Worm (Caenorhabditis elegans) whole organism, L2 larva: ENCODE measurements around the gene C01G10.14.

ENCODE experiments used
- C34F6.9 ChIP-seq: fragments of 150-350 bp; optimal IDR thresholded peaks from 2 replicates; lab custom pipeline; 2014; ENCODE audit warnings: missing biosample characterization, missing genetic modification characterization
- F13H6.1 ChIP-seq: sonication (generic microtip); optimal IDR thresholded peaks from 2 replicates; lab custom pipeline; 2016; ENCODE audit warnings: missing genetic modification characterization, missing compliant biosample characterization
- R02D3.7 ChIP-seq: fragments of 150-350 bp; optimal IDR thresholded peaks from 2 replicates; lab custom pipeline; 2014; ENCODE audit warnings: missing biosample characterization, missing genetic modification characterization
- ZK546.5 ChIP-seq: sonication (generic microtip); optimal IDR thresholded peaks from 2 replicates; lab custom pipeline; 2017; ENCODE audit warnings: missing biosample characterization, missing genetic modification characterization
- aly-2 ChIP-seq: fragments of 150-350 bp; optimal IDR thresholded peaks from 2 replicates; lab custom pipeline; 2014; ENCODE audit warnings: missing biosample characterization, missing genetic modification characterization
- ama-1 ChIP-seq: fragments of 150-350 bp; optimal IDR thresholded peaks from 2 replicates; lab custom pipeline; 2018; ENCODE audit warnings: inconsistent platforms
- blmp-1 ChIP-seq: sonication (generic microtip); optimal IDR thresholded peaks from 2 replicates; lab custom pipeline; 2017; ENCODE audit warnings: missing genetic modification characterization, mild to moderate bottlenecking, missing compliant biosample characterization, antibody characterized with exemption, moderate library complexity; ENCODE audit not compliant: insufficient read depth
- crh-2 ChIP-seq: sonication (generic microtip); optimal IDR thresholded peaks from 2 replicates; lab custom pipeline; 2017; ENCODE audit warnings: missing biosample characterization, missing genetic modification characterization
- dmd-4 ChIP-seq: sonication (generic microtip); optimal IDR thresholded peaks from 2 replicates; lab custom pipeline; 2017; ENCODE audit warnings: missing biosample characterization, missing genetic modification characterization
- egl-27 ChIP-seq: sonication (generic microtip); optimal IDR thresholded peaks from 3 replicates; lab custom pipeline; 2017; ENCODE audit warnings: missing biosample characterization, missing genetic modification reagents, missing genetic modification characterization
- elt-3 ChIP-seq: sonication (generic microtip); optimal IDR thresholded peaks from 2 replicates; lab custom pipeline; 2017; ENCODE audit warnings: missing biosample characterization, missing genetic modification characterization
- fos-1 ChIP-seq: fragments of 150-350 bp; optimal IDR thresholded peaks from 2 replicates; lab custom pipeline; 2014; ENCODE audit warnings: missing biosample characterization, missing genetic modification characterization
- lin-11 ChIP-seq: fragments of 150-350 bp; sonication (generic microtip); optimal IDR thresholded peaks from 2 replicates; lab custom pipeline; 2014; ENCODE audit warnings: missing biosample characterization, missing genetic modification characterization, inconsistent platforms, mixed read lengths
- lin-39 ChIP-seq: fragments of 150-350 bp; optimal IDR thresholded peaks from 2 replicates; lab custom pipeline; 2014; ENCODE audit warnings: missing biosample characterization, missing genetic modification reagents, missing genetic modification characterization
- lsy-2 ChIP-seq, 2 experiments: fragments of 150-350 bp in 1 of 2; sonication (generic microtip) in 1 of 2; optimal IDR thresholded peaks; 2 replicates each; lab custom pipeline; 2014 to 2017; ENCODE audit warnings: missing biosample characterization in 2 of 2, missing genetic modification characterization in 2 of 2
- mbf-1 ChIP-seq: sonication (generic microtip); optimal IDR thresholded peaks from 2 replicates; lab custom pipeline; 2017; ENCODE audit warnings: missing biosample characterization, missing genetic modification characterization
- mdl-1 ChIP-seq, 2 experiments: fragments of 150-350 bp in 1 of 2; sonication (generic microtip) in 1 of 2; optimal IDR thresholded peaks; 2 replicates each; lab custom pipeline; 2017; ENCODE audit warnings: missing biosample characterization in 2 of 2, missing genetic modification characterization in 2 of 2
- nhr-10 ChIP-seq: sonication (generic microtip); optimal IDR thresholded peaks from 2 replicates; lab custom pipeline; 2017; ENCODE audit warnings: missing biosample characterization, missing genetic modification characterization
- nhr-11 ChIP-seq: fragments of 150-350 bp; optimal IDR thresholded peaks from 2 replicates; lab custom pipeline; 2014; ENCODE audit warnings: missing biosample characterization, missing genetic modification characterization
- nhr-12 ChIP-seq: fragments of 150-350 bp; optimal IDR thresholded peaks from 2 replicates; lab custom pipeline; 2014; ENCODE audit warnings: missing biosample characterization, missing genetic modification characterization
- nhr-23 ChIP-seq: fragments of 150-350 bp; optimal IDR thresholded peaks from 2 replicates; lab custom pipeline; 2014; ENCODE audit warnings: missing biosample characterization, missing genetic modification reagents, missing genetic modification characterization
- nhr-237 ChIP-seq: fragments of 150-350 bp; optimal IDR thresholded peaks from 2 replicates; lab custom pipeline; 2014; ENCODE audit warnings: missing biosample characterization, missing genetic modification characterization
- nhr-25 ChIP-seq: fragments of 150-350 bp; sonication (generic microtip); optimal IDR thresholded peaks from 3 replicates; lab custom pipeline; 2014; ENCODE audit warnings: missing biosample characterization, missing genetic modification characterization
- nhr-6 ChIP-seq: fragments of 150-350 bp; optimal IDR thresholded peaks from 2 replicates; lab custom pipeline; 2014; ENCODE audit warnings: missing biosample characterization, missing genetic modification characterization
- peb-1 ChIP-seq: fragments of 150-350 bp; optimal IDR thresholded peaks from 2 replicates; lab custom pipeline; 2014; ENCODE audit warnings: missing biosample characterization, missing genetic modification characterization
- sem-4 ChIP-seq: fragments of 150-350 bp; optimal IDR thresholded peaks from 2 replicates; lab custom pipeline; 2014; ENCODE audit warnings: missing biosample characterization, missing genetic modification reagents, missing genetic modification characterization
- sma-9 ChIP-seq, 2 experiments: fragments of 150-350 bp in 1 of 2; sonication (generic microtip) in 1 of 2; optimal IDR thresholded peaks; 2 replicates each; lab custom pipeline; 2014 to 2016; ENCODE audit warnings: missing genetic modification characterization in 2 of 2, mild to moderate bottlenecking in 1 of 2, missing biosample characterization in 1 of 2, missing compliant biosample characterization in 1 of 2, missing genetic modification reagents in 1 of 2, moderate library complexity in 1 of 2
- unc-55 ChIP-seq: fragments of 150-350 bp; sonication (generic microtip); optimal IDR thresholded peaks from 3 replicates; lab custom pipeline; 2014; ENCODE audit warnings: missing biosample characterization, missing genetic modification reagents, missing genetic modification characterization
- unc-62 ChIP-seq: fragments of 150-350 bp; optimal IDR thresholded peaks from 2 replicates; lab custom pipeline; 2014; ENCODE audit warnings: missing biosample characterization, missing genetic modification reagents, missing genetic modification characterization
- ztf-1 ChIP-seq: fragments of 200-800 bp; sonication (Bioruptor generic); conservative IDR thresholded peaks from 2 replicates; pipeline ENCODE4 v1.3.6; 2022; ENCODE audit warnings: missing genetic modification characterization, missing compliant biosample characterization

Gene C01G10.14

DNA sequence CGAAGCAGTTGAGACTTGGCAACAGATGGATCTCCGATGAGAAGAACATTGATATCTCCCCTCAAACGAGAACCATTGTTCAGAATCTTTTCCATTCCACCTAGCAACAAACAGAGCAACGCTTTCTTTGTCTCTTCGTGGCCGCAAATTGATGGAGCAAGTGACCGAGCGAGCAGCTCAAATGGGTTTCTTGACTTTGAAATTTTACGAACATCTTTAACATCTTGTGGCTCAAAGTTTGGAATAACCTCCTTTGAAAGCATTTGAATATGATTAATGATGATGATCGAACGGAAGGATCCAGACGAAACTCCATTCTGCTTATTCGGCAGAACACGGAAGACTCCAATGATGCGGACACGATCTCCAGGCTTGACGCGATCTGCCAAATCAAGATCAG is 47.3 kb downstream of the C01G10.14 start:
- TF ChIP-seq unc-62 (GFP tag; lab: Kevin White, UChicago) = no peak

DNA sequence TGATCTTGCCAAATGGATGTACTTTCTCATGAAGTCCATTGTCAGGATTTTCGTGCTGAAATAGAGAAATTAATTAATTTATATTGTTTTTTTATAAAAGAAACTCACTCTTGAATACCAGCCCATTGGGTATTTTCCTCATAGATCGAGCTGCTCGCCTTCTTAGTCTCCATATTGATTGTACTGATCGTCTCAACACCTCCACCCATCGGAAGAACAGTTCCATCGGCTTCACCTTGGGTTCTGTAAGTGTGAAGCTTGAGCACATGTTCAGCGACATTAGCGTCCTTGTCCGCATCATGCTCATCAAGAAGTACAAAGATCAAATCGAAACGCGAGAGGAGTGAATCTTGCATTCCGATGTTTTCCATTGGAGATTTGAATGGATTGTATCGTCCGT is 48.0 kb downstream of the C01G10.14 start:
- TF ChIP-seq C34F6.9 (tag; lab: Kevin White, UChicago) (no peak), nhr-6 (tag; lab: Kevin White, UChicago) (no peak), mbf-1 (tag; lab: Kevin White, UChicago) (no peak), lin-11 (tag; lab: Kevin White, UChicago) (no peak), nhr-25 (tag; lab: Kevin White, UChicago) (no peak), unc-55 (no peak), sma-9 (GFP tag; optimal IDR thresholded peaks at IDR 0.05; lab: Kevin White, UChicago) (no peak), sma-9 (tag; optimal IDR thresholded peaks at IDR 0.05; lab: Kevin White, UChicago) (no peak), sem-4 (no peak), dmd-4 (no peak), R02D3.7 (tag; lab: Kevin White, UChicago) (no peak), ZK546.5 (tag; lab: Kevin White, UChicago) (no peak), mdl-1 (tag; optimal IDR thresholded peaks at IDR 0.05; lab: Kevin White, UChicago) (no peak), nhr-10 (tag; lab: Kevin White, UChicago) (no peak)

DNA sequence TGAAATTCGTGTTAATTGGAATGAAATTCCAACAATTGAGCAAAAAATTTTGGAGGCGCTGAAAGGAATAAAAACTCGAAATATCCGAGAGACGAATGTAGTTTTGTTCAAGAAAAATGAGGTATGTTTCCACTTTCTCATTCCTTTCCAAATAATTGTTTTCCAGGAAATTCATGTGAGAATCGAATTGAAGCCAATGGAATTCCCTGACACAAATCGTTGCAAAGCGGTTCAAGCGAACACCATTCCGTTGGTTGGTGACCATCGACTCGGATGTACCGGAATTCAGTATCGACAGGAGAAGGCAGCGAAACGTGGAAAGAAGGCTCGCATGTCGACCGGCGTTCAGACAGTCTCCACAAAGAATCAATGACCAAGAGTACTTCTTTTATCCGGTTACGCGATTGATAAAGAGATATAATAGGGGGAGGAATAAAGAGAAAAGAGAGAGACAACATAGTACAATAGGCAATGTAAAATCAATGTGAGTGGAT is 49.4 kb downstream of the C01G10.14 start:
- TF ChIP-seq peb-1 (no peak), blmp-1 (tag; lab: Kevin White, UChicago) (no peak), fos-1 (tag; lab: Kevin White, UChicago) (no peak), lin-39 (tag; lab: Kevin White, UChicago) (no peak), egl-27 (tag; lab: Kevin White, UChicago) (no peak), unc-55 (no peak), lin-11 (tag; lab: Kevin White, UChicago) (no peak), nhr-10 (tag; lab: Kevin White, UChicago) (no peak), aly-2 (tag; lab: Kevin White, UChicago) (no peak), dmd-4 (no peak), nhr-6 (tag; lab: Kevin White, UChicago) (no peak), nhr-25 (tag; lab: Kevin White, UChicago) (no peak), nhr-12 (tag; lab: Kevin White, UChicago) (no peak), nhr-11 (tag; lab: Kevin White, UChicago) (no peak), nhr-237 (tag; lab: Kevin White, UChicago) (no peak), C34F6.9 (tag; lab: Kevin White, UChicago) (no peak), ama-1 (lab: Kevin White, UChicago) (no peak)

DNA sequence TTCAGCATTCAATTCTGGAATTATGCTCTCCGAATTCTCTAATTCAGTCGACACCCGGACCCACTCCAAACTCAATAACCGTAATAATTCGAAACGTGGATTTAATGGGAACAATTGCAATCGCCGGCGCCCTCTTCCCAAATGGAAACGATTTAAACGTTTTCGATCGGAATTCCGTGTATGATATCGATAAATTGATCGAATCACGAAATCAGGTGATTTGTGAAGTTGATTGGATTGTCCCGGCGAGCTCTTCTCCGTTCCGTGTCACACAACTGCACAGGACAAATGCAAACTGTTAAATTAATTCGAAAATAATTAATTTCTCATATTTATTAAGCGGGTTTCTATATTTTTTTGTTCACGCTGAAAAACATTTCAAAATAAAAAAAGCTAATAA is 49.9 kb downstream of the C01G10.14 start, which contains the start of gene C25D7.16:
Gene C25D7.16, plus strand, starts transcription at position 301 of the 400 bp plus-strand sequence.
- TF ChIP-seq mdl-1 (tag; optimal IDR thresholded peaks at IDR 0.05; lab: Kevin White, UChicago) (no peak), peb-1 (no peak), ama-1 (lab: Kevin White, UChicago) (no peak), blmp-1 (tag; lab: Kevin White, UChicago) (no peak), R02D3.7 (tag; lab: Kevin White, UChicago) (no peak), C34F6.9 (tag; lab: Kevin White, UChicago) (no peak), nhr-10 (tag; lab: Kevin White, UChicago) (no peak), unc-55 (no peak), elt-3 (tag; lab: Kevin White, UChicago) (no peak), F13H6.1 (tag; lab: Kevin White, UChicago) (no peak), lsy-2 (tag; optimal IDR thresholded peaks at IDR 0.05; lab: Kevin White, UChicago) (no peak), ztf-1 (GFP tag; lab: Robert Waterston, UW) (no peak), sma-9 (GFP tag; optimal IDR thresholded peaks at IDR 0.05; lab: Kevin White, UChicago) (no peak), sma-9 (tag; optimal IDR thresholded peaks at IDR 0.05; lab: Kevin White, UChicago) (no peak), fos-1 (tag; lab: Kevin White, UChicago) (no peak), dmd-4 (no peak), crh-2 (no peak), nhr-23 (tag; lab: Kevin White, UChicago) (no peak)
- TF ChIP-seq, all 48 proteins: peak for 0
